Fruit fly (Drosophila melanogaster) whole organism, embryonic: ENCODE measurements around the gene mld.

Source experiments
- Adf1 ChIP-seq: fragments of 200-800 bp; sonication (Bioruptor generic); IDR thresholded peaks from 2 replicates; pipeline ENCODE4 v1.3.6; 2022; ENCODE audit warnings: missing biosample characterization, missing genetic modification characterization
- BEAF-32 ChIP-seq: fragments of 200-800 bp; sonication (Bioruptor generic); optimal IDR thresholded peaks from 3 replicates; lab custom pipeline; 2017; ENCODE audit warnings: missing biosample characterization, missing genetic modification characterization, mild to moderate bottlenecking, moderate library complexity, missing genetic modification reagents
- CG10431 ChIP-seq: fragments of 200-800 bp; sonication (Bioruptor generic); optimal IDR thresholded peaks from 3 replicates; lab custom pipeline; 2018; ENCODE audit warnings: missing biosample characterization, mild to moderate bottlenecking, missing genetic modification characterization
- CG10462 ChIP-seq: fragments of 200-800 bp; sonication (Bioruptor generic); optimal IDR thresholded peaks from 2 replicates; lab custom pipeline; 2016; ENCODE audit warnings: missing biosample characterization, missing genetic modification characterization
- CG11504 ChIP-seq: fragments of 200-800 bp; sonication (Bioruptor generic); optimal IDR thresholded peaks from 3 replicates; lab custom pipeline; 2019; ENCODE audit warnings: missing biosample characterization, mild to moderate bottlenecking, missing genetic modification characterization, moderate library complexity
- CG11560 ChIP-seq: fragments of 200-800 bp; sonication (Bioruptor generic); IDR thresholded peaks from 3 replicates; pipeline ENCODE4 v1.3.6; 2022; ENCODE audit warnings: missing biosample characterization, missing genetic modification characterization
- CG12071 ChIP-seq: fragments of 200-800 bp; sonication (Bioruptor generic); optimal IDR thresholded peaks from 3 replicates; lab custom pipeline; 2018; ENCODE audit warnings: missing biosample characterization, mild to moderate bottlenecking, missing genetic modification characterization
- CG12744 ChIP-seq: fragments of 200-800 bp; sonication (Bioruptor generic); optimal IDR thresholded peaks from 2 replicates; lab custom pipeline; 2016; ENCODE audit warnings: missing biosample characterization, missing genetic modification characterization
- CG13624 ChIP-seq: fragments of 200-800 bp; sonication (Bioruptor generic); optimal IDR thresholded peaks from 2 replicates; lab custom pipeline; 2016; ENCODE audit warnings: missing biosample characterization, missing genetic modification characterization
- CG15479 ChIP-seq: fragments of 200-800 bp; sonication (Bioruptor generic); optimal IDR thresholded peaks from 3 replicates; lab custom pipeline; 2019; ENCODE audit warnings: missing biosample characterization, mild to moderate bottlenecking, missing genetic modification characterization, moderate library complexity
- CG16815 ChIP-seq: fragments of 200-800 bp; sonication (Bioruptor generic); optimal IDR thresholded peaks from 3 replicates; lab custom pipeline; 2017; ENCODE audit warnings: missing biosample characterization, mild to moderate bottlenecking, missing genetic modification characterization
- CG1792 ChIP-seq: fragments of 200-800 bp; sonication (Bioruptor generic); optimal IDR thresholded peaks from 2 replicates; lab custom pipeline; 2016; ENCODE audit warnings: missing biosample characterization, missing genetic modification characterization
- CG2116 ChIP-seq: fragments of 200-800 bp; sonication (Bioruptor generic); optimal IDR thresholded peaks from 3 replicates; lab custom pipeline; 2018; ENCODE audit warnings: missing biosample characterization, mild to moderate bottlenecking, missing genetic modification characterization
- CG30431 ChIP-seq: fragments of 200-800 bp; sonication (Bioruptor generic); optimal IDR thresholded peaks from 2 replicates; lab custom pipeline; 2017; ENCODE audit warnings: missing biosample characterization, missing genetic modification characterization
- CG34376 ChIP-seq: fragments of 200-800 bp; sonication (Bioruptor generic); optimal IDR thresholded peaks from 2 replicates; lab custom pipeline; 2018; ENCODE audit warnings: missing biosample characterization, mild to moderate bottlenecking, missing genetic modification characterization
- CG34422 ChIP-seq: fragments of 200-800 bp; sonication (Bioruptor generic); IDR thresholded peaks from 3 replicates; pipeline ENCODE4 v1.3.6; 2022; ENCODE audit warnings: missing biosample characterization, missing genetic modification characterization
- CG43689 ChIP-seq: fragments of 200-800 bp; sonication (Bioruptor generic); IDR thresholded peaks from 2 replicates; pipeline ENCODE4 v1.3.6; 2022; ENCODE audit warnings: missing biosample characterization, missing genetic modification characterization
- CG6689 ChIP-seq: fragments of 200-800 bp; sonication (Bioruptor generic); IDR thresholded peaks from 2 replicates; pipeline ENCODE4 v1.3.6; 2022; ENCODE audit warnings: missing biosample characterization, missing genetic modification characterization
- CG6813 ChIP-seq: fragments of 200-800 bp; sonication (Bioruptor generic); optimal IDR thresholded peaks from 2 replicates; lab custom pipeline; 2017; ENCODE audit warnings: missing biosample characterization, missing genetic modification characterization, mild to moderate bottlenecking, moderate library complexity, missing genetic modification reagents
- CG9215 ChIP-seq: fragments of 200-800 bp; sonication (Bioruptor generic); IDR thresholded peaks from 2 replicates; pipeline ENCODE4 v1.3.6; 2022; ENCODE audit warnings: missing biosample characterization, missing genetic modification characterization
- D19A ChIP-seq: fragments of 200-800 bp; optimal IDR thresholded peaks from 3 replicates; lab custom pipeline; 2019; ENCODE audit warnings: missing biosample characterization, mild to moderate bottlenecking, missing genetic modification characterization, moderate library complexity
- E2f1 ChIP-seq: fragments of 200-800 bp; sonication (Bioruptor generic); IDR thresholded peaks from 2 replicates; pipeline ENCODE4 v1.3.6; 2022; ENCODE audit warnings: missing biosample characterization, missing genetic modification characterization
- Hr51 ChIP-seq, 2 experiments: fragments of 200-800 bp; sonication (Bioruptor generic); optimal IDR thresholded peaks; 2 replicates in 1 of 2; 3 replicates in 1 of 2; lab custom pipeline; 2016 to 2018; ENCODE audit warnings: missing biosample characterization in 2 of 2, missing genetic modification characterization in 2 of 2, mild to moderate bottlenecking in 1 of 2, moderate library complexity in 1 of 2
- Jarid2 ChIP-seq: fragments of 200-800 bp; sonication (Bioruptor generic); optimal IDR thresholded peaks from 3 replicates; lab custom pipeline; 2017; ENCODE audit warnings: mild to moderate bottlenecking, missing biosample characterization, missing genetic modification reagents, missing genetic modification characterization
- Lpt ChIP-seq: fragments of >200 bp; optimal IDR thresholded peaks from 2 replicates; lab custom pipeline; 2018; ENCODE audit warnings: missing biosample characterization, missing genetic modification characterization
- MTF-1 ChIP-seq: fragments of 200-800 bp; sonication (Bioruptor generic); optimal IDR thresholded peaks from 2 replicates; lab custom pipeline; 2018; ENCODE audit warnings: missing biosample characterization, mild to moderate bottlenecking, missing genetic modification characterization, borderline replicate concordance
- Mad ChIP-seq: fragments of 200-800 bp; sonication (Bioruptor generic); optimal IDR thresholded peaks from 2 replicates; lab custom pipeline; 2016; ENCODE audit warnings: missing biosample characterization, missing genetic modification characterization
- Vsx1 ChIP-seq: fragments of 200-800 bp; sonication (Bioruptor generic); optimal IDR thresholded peaks from 2 replicates; lab custom pipeline; 2017; ENCODE audit warnings: missing biosample characterization, mild to moderate bottlenecking, missing genetic modification characterization, missing genetic modification reagents
- abd-A ChIP-seq: fragments of 200-800 bp; sonication (Bioruptor generic); optimal IDR thresholded peaks from 3 replicates; lab custom pipeline; 2019; ENCODE audit warnings: missing biosample characterization, mild to moderate bottlenecking, missing genetic modification characterization, moderate library complexity
- ap ChIP-seq: fragments of 200-800 bp; sonication (Bioruptor generic); IDR thresholded peaks from 2 replicates; pipeline ENCODE4 v1.3.6; 2022; ENCODE audit warnings: missing biosample characterization, missing genetic modification characterization
- ara ChIP-seq: fragments of 200-800 bp; sonication (Bioruptor generic); IDR thresholded peaks from 2 replicates; pipeline ENCODE4 v1.3.6; 2022; ENCODE audit warnings: missing biosample characterization, missing genetic modification characterization
- bbx ChIP-seq: fragments of 200-800 bp; sonication (Bioruptor generic); IDR thresholded peaks from 2 replicates; pipeline ENCODE4 v1.3.6; 2022; ENCODE audit warnings: missing biosample characterization, missing genetic modification characterization; ENCODE audit not compliant: partially characterized antibody
- crol ChIP-seq: fragments of 200-800 bp; sonication (Bioruptor generic); IDR thresholded peaks from 2 replicates; pipeline ENCODE4 v1.3.6; 2022; ENCODE audit warnings: missing biosample characterization, missing genetic modification characterization
- fu2 ChIP-seq: fragments of 200-800 bp; sonication (Bioruptor generic); optimal IDR thresholded peaks from 2 replicates; lab custom pipeline; 2016; ENCODE audit warnings: missing biosample characterization, missing genetic modification characterization
- gro ChIP-seq: fragments of 200-800 bp; sonication (Bioruptor generic); optimal IDR thresholded peaks from 2 replicates; lab custom pipeline; 2016; ENCODE audit warnings: missing biosample characterization, missing genetic modification characterization
- kah ChIP-seq: fragments of 200-800 bp; sonication (Bioruptor generic); optimal IDR thresholded peaks from 2 replicates; lab custom pipeline; 2018; ENCODE audit warnings: missing biosample characterization, mild to moderate bottlenecking, missing genetic modification characterization
- lilli ChIP-seq: fragments of 200-800 bp; sonication (Bioruptor generic); optimal IDR thresholded peaks from 3 replicates; lab custom pipeline; 2016; ENCODE audit warnings: missing biosample characterization, missing genetic modification characterization
- nerfin-1 ChIP-seq: fragments of 200-800 bp; sonication (Bioruptor generic); optimal IDR thresholded peaks from 3 replicates; lab custom pipeline; 2019; ENCODE audit warnings: missing biosample characterization, mild to moderate bottlenecking, missing genetic modification characterization, moderate library complexity
- nom ChIP-seq: fragments of 200-800 bp; sonication (Bioruptor generic); optimal IDR thresholded peaks from 2 replicates; lab custom pipeline; 2017; ENCODE audit warnings: missing biosample characterization, missing genetic modification characterization, mild to moderate bottlenecking, moderate library complexity, missing genetic modification reagents
- peb ChIP-seq: fragments of 200-800 bp; sonication (Bioruptor generic); IDR thresholded peaks from 2 replicates; pipeline ENCODE4 v1.3.6; 2022; ENCODE audit warnings: missing biosample characterization, missing genetic modification characterization
- phol ChIP-seq: fragments of 200-800 bp; sonication (Bioruptor generic); optimal IDR thresholded peaks from 3 replicates; lab custom pipeline; 2018; ENCODE audit warnings: missing biosample characterization, mild to moderate bottlenecking, missing genetic modification characterization, moderate library complexity
- pnt ChIP-seq: fragments of 200-800 bp; sonication (Bioruptor generic); optimal IDR thresholded peaks from 3 replicates; lab custom pipeline; 2016; ENCODE audit warnings: missing biosample characterization, missing genetic modification characterization
- prd ChIP-seq, 3 experiments: fragments of >200 bp in 2 of 3; fragments of 200-800 bp in 1 of 3; sonication (Bioruptor generic) in 1 of 3; optimal IDR thresholded peaks in 2 of 3; IDR thresholded peaks in 1 of 3; 2 replicates in 2 of 3; 3 replicates in 1 of 3; pipeline versions ENCODE4 v1.3.6 to Lab custom; 2017 to 2022; ENCODE audit warnings: missing biosample characterization in 1 of 3, missing genetic modification characterization in 1 of 3
- pros ChIP-seq: fragments of 200-800 bp; sonication (Bioruptor generic); optimal IDR thresholded peaks from 3 replicates; lab custom pipeline; 2019; ENCODE audit warnings: missing biosample characterization, mild to moderate bottlenecking, missing genetic modification characterization, moderate library complexity
- sim ChIP-seq: fragments of 200-800 bp; sonication (Bioruptor generic); IDR thresholded peaks from 2 replicates; pipeline ENCODE4 v1.3.6; 2022; ENCODE audit warnings: missing biosample characterization, missing genetic modification characterization
- sqz ChIP-seq: fragments of 200-800 bp; sonication (Bioruptor generic); optimal IDR thresholded peaks from 3 replicates; lab custom pipeline; 2018; ENCODE audit warnings: missing biosample characterization, mild to moderate bottlenecking, missing genetic modification characterization
- tio ChIP-seq: fragments of 200-800 bp; sonication (Bioruptor generic); optimal IDR thresholded peaks from 2 replicates; lab custom pipeline; 2017; ENCODE audit warnings: missing biosample characterization, missing genetic modification characterization, inconsistent platforms
- wor ChIP-seq: fragments of 200-800 bp; sonication (Bioruptor generic); IDR thresholded peaks from 2 replicates; pipeline ENCODE4 v1.3.6; 2022; ENCODE audit warnings: missing biosample characterization, missing genetic modification characterization
- z ChIP-seq: fragments of 200-800 bp; sonication (Bioruptor generic); IDR thresholded peaks from 3 replicates; pipeline ENCODE4 v1.3.6; 2022; ENCODE audit warnings: missing biosample characterization, missing genetic modification characterization

Gene mld

dm6 chr3R:24543033-24543675 is 42.3 kb upstream of the mld start (continued):
- TF ChIP-seq tio (GFP tag; lab: Kevin White, UChicago) (peak; percentile 84), D19A (tag; lab: Kevin White, UChicago) (no peak), abd-A (tag; lab: Kevin White, UChicago) (no peak), MTF-1 (GFP tag; lab: Kevin White, UChicago) (peak; percentile 31), bbx (GFP tag; lab: Robert Waterston, UW) (no peak), CG30431 (peak; percentile 77), Vsx1 (peak; percentile 76), nerfin-1 (tag; lab: Kevin White, UChicago) (peak; percentile 86), pnt (GFP tag; lab: Kevin White, UChicago) (peak; percentile 76), gro (GFP tag; lab: Kevin White, UChicago) (peak; percentile 95), CG11504 (tag; lab: Kevin White, UChicago) (peak; percentile 96), Adf1 (GFP tag; lab: Robert Waterston, UW) (peak; percentile 79), CG43689 (GFP tag; lab: Robert Waterston, UW) (peak; percentile 95), CG34422 (GFP tag; lab: Robert Waterston, UW) (peak; percentile 97), BEAF-32 (GFP tag; lab: Kevin White, UChicago) (peak; percentile 2), ap (GFP tag; lab: Robert Waterston, UW) (peak; percentile 91), phol (tag; lab: Kevin White, UChicago) (peak; percentile 82), CG15479 (GFP tag; lab: Kevin White, UChicago) (no peak), nom (GFP tag; lab: Kevin White, UChicago) (no peak), CG10431 (GFP tag; lab: Kevin White, UChicago) (peak; percentile 68), CG13624 (GFP tag; lab: Kevin White, UChicago) (no peak), sim (GFP tag; lab: Robert Waterston, UW) (peak; percentile 53; the same call in 1 of the 2 replicates), CG16815 (peak; percentile 73), Hr51 (GFP tag; optimal IDR thresholded peaks at IDR 0.05; lab: Kevin White, UChicago) (peak; percentile 87 to 96), CG12071 (GFP tag; lab: Kevin White, UChicago) (peak; percentile 82), CG11560 (tag; lab: Robert Waterston, UW) (peak; percentile 75; the same call in 2 of the 3 replicates), sqz (GFP tag; lab: Kevin White, UChicago) (no peak), Jarid2 (GFP tag; lab: Kevin White, UChicago) (no peak), crol (GFP tag; lab: Robert Waterston, UW) (peak; percentile 56), CG2116 (peak; percentile 57), CG6689 (GFP tag; lab: Robert Waterston, UW) (peak; percentile 93), kah (GFP tag; lab: Kevin White, UChicago) (peak; percentile 82), z (GFP tag; lab: Robert Waterston, UW) (no peak), pros (GFP tag; lab: Kevin White, UChicago) (no peak), CG6813 (GFP tag; lab: Kevin White, UChicago) (peak; percentile 86), lilli (peak; percentile 98), wor (GFP tag; lab: Robert Waterston, UW) (peak; percentile 74), prd (optimal IDR thresholded peaks at IDR 0.05; lab: Kevin White, UChicago) (no peak), prd (GFP tag; IDR thresholded peaks at IDR 0.05; lab: Robert Waterston, UW) (peak; percentile 96), CG1792 (peak; percentile 72), Lpt (GFP tag; lab: Kevin White, UChicago) (no peak), fu2 (peak; percentile 88), Mad (peak; percentile 84), CG12744 (GFP tag; lab: Kevin White, UChicago) (peak; percentile 92), CG9215 (GFP tag; lab: Robert Waterston, UW) (peak; percentile 90), ara (peak; percentile 86), CG34376 (GFP tag; lab: Kevin White, UChicago) (peak; percentile 81), CG10462 (peak; percentile 79), peb (GFP tag; lab: Robert Waterston, UW) (peak; percentile 83), E2f1 (GFP tag; lab: Robert Waterston, UW) (peak; percentile 94)
